Fruit fly (Drosophila melanogaster) whole organism, embryonic: Measurements from ENCODE around the gene CycA.

Experiments
- Atf-2 ChIP-seq: fragments of 200-800 bp; sonication (Bioruptor generic); optimal IDR thresholded peaks from 2 replicates; lab custom pipeline; 2016; ENCODE audit warnings: missing biosample characterization, missing genetic modification characterization
- C15 ChIP-seq: fragments of 200-800 bp; sonication (Bioruptor generic); IDR thresholded peaks from 3 replicates; pipeline ENCODE4 v1.3.6; 2022; ENCODE audit warnings: missing biosample characterization, missing genetic modification characterization
- CG10543 ChIP-seq: fragments of 200-800 bp; sonication (Bioruptor generic); optimal IDR thresholded peaks from 3 replicates; lab custom pipeline; 2017; ENCODE audit warnings: missing biosample characterization, mild to moderate bottlenecking, missing genetic modification characterization, moderate library complexity
- CG11247 ChIP-seq: fragments of 200-800 bp; sonication (Bioruptor generic); IDR thresholded peaks from 2 replicates; pipeline ENCODE4 v1.3.6; 2022; ENCODE audit warnings: missing biosample characterization, missing genetic modification characterization
- CG12071 ChIP-seq: fragments of 200-800 bp; sonication (Bioruptor generic); optimal IDR thresholded peaks from 3 replicates; lab custom pipeline; 2018; ENCODE audit warnings: missing biosample characterization, mild to moderate bottlenecking, missing genetic modification characterization
- CG12299 ChIP-seq: fragments of 200-800 bp; sonication (Bioruptor generic); optimal IDR thresholded peaks from 2 replicates; lab custom pipeline; 2018; ENCODE audit warnings: missing biosample characterization, mild to moderate bottlenecking, missing genetic modification characterization
- CG13624 ChIP-seq: fragments of 200-800 bp; sonication (Bioruptor generic); optimal IDR thresholded peaks from 2 replicates; lab custom pipeline; 2016; ENCODE audit warnings: missing biosample characterization, missing genetic modification characterization
- CG15073 ChIP-seq: fragments of 200-800 bp; sonication (Bioruptor generic); optimal IDR thresholded peaks from 2 replicates; lab custom pipeline; 2016; ENCODE audit warnings: missing biosample characterization, missing genetic modification characterization
- CG1529 ChIP-seq: fragments of 200-800 bp; sonication (Bioruptor generic); optimal IDR thresholded peaks from 3 replicates; lab custom pipeline; 2018; ENCODE audit warnings: missing biosample characterization, missing genetic modification characterization
- CG17612 ChIP-seq: fragments of 200-800 bp; sonication (Bioruptor generic); IDR thresholded peaks from 2 replicates; pipeline ENCODE4 v1.3.6; 2022; ENCODE audit warnings: missing biosample characterization, missing genetic modification characterization
- CG2116 ChIP-seq: fragments of 200-800 bp; sonication (Bioruptor generic); optimal IDR thresholded peaks from 3 replicates; lab custom pipeline; 2018; ENCODE audit warnings: missing biosample characterization, mild to moderate bottlenecking, missing genetic modification characterization
- CG30431 ChIP-seq: fragments of 200-800 bp; sonication (Bioruptor generic); optimal IDR thresholded peaks from 2 replicates; lab custom pipeline; 2017; ENCODE audit warnings: missing biosample characterization, missing genetic modification characterization
- CG6813 ChIP-seq: fragments of 200-800 bp; sonication (Bioruptor generic); optimal IDR thresholded peaks from 2 replicates; lab custom pipeline; 2017; ENCODE audit warnings: missing biosample characterization, missing genetic modification characterization, mild to moderate bottlenecking, moderate library complexity, missing genetic modification reagents
- CG6854 ChIP-seq: fragments of 200-800 bp; sonication (Bioruptor generic); optimal IDR thresholded peaks from 3 replicates; lab custom pipeline; 2017; ENCODE audit warnings: missing biosample characterization, mild to moderate bottlenecking, missing genetic modification characterization
- Chrac-16 ChIP-seq: fragments of 200-800 bp; sonication (Bioruptor generic); optimal IDR thresholded peaks from 3 replicates; lab custom pipeline; 2016; ENCODE audit warnings: missing biosample characterization, missing genetic modification characterization
- Dll ChIP-seq: fragments of 200-800 bp; sonication (Bioruptor generic); IDR thresholded peaks from 4 replicates; pipeline ENCODE4 v1.3.6; 2022; ENCODE audit warnings: missing biosample characterization, missing genetic modification characterization; ENCODE audit not compliant: partially characterized antibody
- Dp ChIP-seq: fragments of 200-800 bp; sonication (Bioruptor generic); optimal IDR thresholded peaks from 2 replicates; lab custom pipeline; 2018; ENCODE audit warnings: missing biosample characterization, mild to moderate bottlenecking, missing genetic modification characterization, moderate library complexity
- E2f2 ChIP-seq: fragments of 200-800 bp; sonication (Bioruptor generic); IDR thresholded peaks from 2 replicates; pipeline ENCODE4 v1.3.6; 2022; ENCODE audit warnings: missing biosample characterization, missing genetic modification characterization
- Ets97D ChIP-seq: fragments of 200-800 bp; sonication (Bioruptor generic); optimal IDR thresholded peaks from 3 replicates; lab custom pipeline; 2016; ENCODE audit warnings: missing biosample characterization, missing genetic modification characterization
- Hand ChIP-seq: fragments of 200-800 bp; sonication (Bioruptor generic); optimal IDR thresholded peaks from 2 replicates; lab custom pipeline; 2017; ENCODE audit warnings: mild to moderate bottlenecking, missing biosample characterization, missing genetic modification reagents, missing genetic modification characterization
- Hey ChIP-seq: fragments of 200-800 bp; sonication (Bioruptor generic); optimal IDR thresholded peaks from 3 replicates; lab custom pipeline; 2018; ENCODE audit warnings: missing biosample characterization, mild to moderate bottlenecking, missing genetic modification characterization
- Hsf ChIP-seq: fragments of 200-800 bp; sonication (Bioruptor generic); optimal IDR thresholded peaks from 3 replicates; lab custom pipeline; 2016; ENCODE audit warnings: missing biosample characterization, missing genetic modification characterization
- Med ChIP-seq: fragments of 200-800 bp; sonication (Bioruptor generic); peaks from one replicate; lab custom pipeline; 2016; ENCODE audit warnings: missing biosample characterization, missing genetic modification characterization, mild to moderate bottlenecking, inconsistent platforms, moderate library complexity
- Myb ChIP-seq: fragments of 200-800 bp; sonication (Bioruptor generic); optimal IDR thresholded peaks from 2 replicates; lab custom pipeline; 2016; ENCODE audit warnings: missing biosample characterization, missing genetic modification characterization
- Nf-YB ChIP-seq: fragments of 200-800 bp; sonication (Bioruptor generic); optimal IDR thresholded peaks from 3 replicates; lab custom pipeline; 2019; ENCODE audit warnings: missing biosample characterization, mild to moderate bottlenecking, missing genetic modification characterization, moderate library complexity
- Stat92E ChIP-seq, 3 experiments: fragments of >200 bp in 2 of 3; fragments of 200-800 bp in 1 of 3; sonication (Bioruptor generic) in 1 of 3; optimal IDR thresholded peaks; 2 replicates each; lab custom pipeline; 2017 to 2019; ENCODE audit warnings: missing biosample characterization in 3 of 3, missing genetic modification characterization in 3 of 3, mild to moderate bottlenecking in 1 of 3, moderate library complexity in 1 of 3
- TFAM ChIP-seq: fragments of 200-800 bp; sonication (Bioruptor generic); optimal IDR thresholded peaks from 2 replicates; lab custom pipeline; 2017; ENCODE audit warnings: missing biosample characterization, missing genetic modification characterization, inconsistent platforms
- ab ChIP-seq: fragments of 200-800 bp; sonication (Bioruptor generic); optimal IDR thresholded peaks from 2 replicates; lab custom pipeline; 2016; ENCODE audit warnings: missing biosample characterization, missing genetic modification characterization
- ac ChIP-seq: fragments of 200-800 bp; sonication (Bioruptor generic); optimal IDR thresholded peaks from 3 replicates; lab custom pipeline; 2017; ENCODE audit warnings: missing biosample characterization, mild to moderate bottlenecking, missing genetic modification characterization
- bab2 ChIP-seq: fragments of 200-800 bp; sonication (Bioruptor generic); optimal IDR thresholded peaks from 2 replicates; lab custom pipeline; 2016; ENCODE audit warnings: missing biosample characterization, missing genetic modification characterization
- bbx ChIP-seq: fragments of 200-800 bp; sonication (Bioruptor generic); IDR thresholded peaks from 2 replicates; pipeline ENCODE4 v1.3.6; 2022; ENCODE audit warnings: missing biosample characterization, missing genetic modification characterization; ENCODE audit not compliant: partially characterized antibody
- cad ChIP-seq: fragments of >200 bp; optimal IDR thresholded peaks from 2 replicates; lab custom pipeline; 2017; ENCODE audit warnings: missing biosample characterization, missing genetic modification characterization
- caup ChIP-seq: fragments of 200-800 bp; sonication (Bioruptor generic); optimal IDR thresholded peaks from 3 replicates; lab custom pipeline; 2017; ENCODE audit warnings: missing biosample characterization, mild to moderate bottlenecking, missing genetic modification characterization, moderate library complexity; ENCODE audit not compliant: severe bottlenecking
- croc ChIP-seq: fragments of 200-800 bp; sonication (Bioruptor generic); conservative IDR thresholded peaks from 3 replicates; pipeline ENCODE4 v1.3.6; 2022; ENCODE audit warnings: missing biosample characterization, missing genetic modification characterization
- dm ChIP-seq: fragments of 200-800 bp; sonication (Bioruptor generic); optimal IDR thresholded peaks from 3 replicates; lab custom pipeline; 2016; ENCODE audit warnings: missing biosample characterization, missing genetic modification characterization
- jigr1 ChIP-seq: fragments of 200-800 bp; sonication (Bioruptor generic); IDR thresholded peaks from 3 replicates; pipeline ENCODE4 v1.3.6; 2022; ENCODE audit warnings: missing biosample characterization, missing genetic modification characterization
- nerfin-2 ChIP-seq: fragments of 200-800 bp; sonication (Bioruptor generic); IDR thresholded peaks from 2 replicates; pipeline ENCODE4 v1.3.6; 2022; ENCODE audit warnings: missing biosample characterization, missing genetic modification characterization; ENCODE audit not compliant: partially characterized antibody
- odd ChIP-seq: fragments of 200-800 bp; sonication (Bioruptor generic); optimal IDR thresholded peaks from 2 replicates; lab custom pipeline; 2017; ENCODE audit warnings: missing biosample characterization, mild to moderate bottlenecking, missing genetic modification characterization
- onecut ChIP-seq: fragments of 200-800 bp; sonication (Bioruptor generic); IDR thresholded peaks from 2 replicates; pipeline ENCODE4 v1.3.6; 2022; ENCODE audit warnings: missing biosample characterization, missing genetic modification characterization
- pfk ChIP-seq: fragments of 200-800 bp; sonication (Bioruptor generic); optimal IDR thresholded peaks from 2 replicates; lab custom pipeline; 2018; ENCODE audit warnings: missing biosample characterization, mild to moderate bottlenecking, missing genetic modification characterization, moderate library complexity
- pita ChIP-seq: fragments of 200-800 bp; sonication (Bioruptor generic); optimal IDR thresholded peaks from 2 replicates; lab custom pipeline; 2017; ENCODE audit warnings: missing biosample characterization, mild to moderate bottlenecking, missing genetic modification characterization
- pros ChIP-seq: fragments of 200-800 bp; sonication (Bioruptor generic); optimal IDR thresholded peaks from 3 replicates; lab custom pipeline; 2019; ENCODE audit warnings: missing biosample characterization, mild to moderate bottlenecking, missing genetic modification characterization, moderate library complexity
- pzg ChIP-seq: fragments of 200-800 bp; sonication (Bioruptor generic); optimal IDR thresholded peaks from 3 replicates; lab custom pipeline; 2018; ENCODE audit warnings: missing biosample characterization, mild to moderate bottlenecking, missing genetic modification characterization, moderate library complexity
- sc ChIP-seq, 3 experiments: fragments of >200 bp in 2 of 3; fragments of 200-800 bp in 1 of 3; sonication (Bioruptor generic) in 1 of 3; optimal IDR thresholded peaks; 2 replicates in 2 of 3; 3 replicates in 1 of 3; lab custom pipeline; 2017; ENCODE audit warnings: mild to moderate bottlenecking in 1 of 3, missing biosample characterization in 1 of 3, missing genetic modification characterization in 1 of 3, missing genetic modification reagents in 1 of 3
- so ChIP-seq: fragments of 200-800 bp; sonication (Bioruptor generic); IDR thresholded peaks from 3 replicates; pipeline ENCODE4 v1.3.6; 2022; ENCODE audit warnings: missing biosample characterization, missing genetic modification characterization
- tin ChIP-seq: fragments of 200-800 bp; sonication (Bioruptor generic); optimal IDR thresholded peaks from 3 replicates; lab custom pipeline; 2016; ENCODE audit warnings: missing biosample characterization, missing genetic modification characterization
- tio ChIP-seq: fragments of 200-800 bp; sonication (Bioruptor generic); optimal IDR thresholded peaks from 2 replicates; lab custom pipeline; 2017; ENCODE audit warnings: missing biosample characterization, missing genetic modification characterization, inconsistent platforms
- wdn ChIP-seq: fragments of 200-800 bp; sonication (Bioruptor generic); IDR thresholded peaks from 2 replicates; pipeline ENCODE4 v1.3.6; 2022; ENCODE audit warnings: missing biosample characterization, missing genetic modification characterization
- z ChIP-seq: fragments of 200-800 bp; sonication (Bioruptor generic); IDR thresholded peaks from 3 replicates; pipeline ENCODE4 v1.3.6; 2022; ENCODE audit warnings: missing biosample characterization, missing genetic modification characterization
- zfh1 ChIP-seq: fragments of 200-800 bp; sonication (Bioruptor generic); IDR thresholded peaks from 3 replicates; pipeline ENCODE4 v1.3.6; 2022; ENCODE audit warnings: missing biosample characterization, missing genetic modification characterization

The CycA gene

DNA sequence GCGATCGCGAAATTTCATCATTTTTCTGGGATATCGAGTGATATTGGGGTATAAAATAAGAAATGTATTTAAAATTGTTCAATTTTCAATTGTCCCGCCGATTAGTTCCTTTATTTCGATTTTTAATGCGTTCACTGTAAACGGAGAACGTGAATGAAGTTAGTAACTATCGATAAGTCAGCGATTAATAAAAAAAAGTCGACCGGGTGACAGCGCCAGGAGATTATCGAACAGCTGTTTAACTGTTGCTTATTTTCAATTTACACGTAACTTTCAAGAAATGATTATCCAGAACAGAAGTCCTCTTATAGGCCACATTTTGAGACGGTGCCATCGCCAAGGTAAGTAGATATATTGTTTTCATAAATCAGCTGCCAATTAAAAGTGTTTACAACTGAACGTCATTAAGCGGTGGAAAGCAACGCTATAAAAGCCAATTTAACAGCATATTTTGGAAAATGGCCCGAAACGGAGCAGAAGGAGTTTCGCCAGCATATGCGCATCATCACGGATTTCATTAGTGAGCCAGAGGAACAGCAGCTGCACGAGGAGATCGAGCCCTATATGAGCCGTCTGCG, 18.1 kb downstream of the CycA start, which contains the start of gene CG14130 (continued):
- TF ChIP-seq cad (GFP tag; lab: Kevin White, UChicago) (no peak), onecut (no peak), pzg (GFP tag; lab: Kevin White, UChicago) (peak; percentile 79), C15 (GFP tag; lab: Robert Waterston, UW) (no peak), Hand (GFP tag; lab: Kevin White, UChicago) (no peak), bab2 (no peak), TFAM (GFP tag; lab: Kevin White, UChicago) (no peak), Nf-YB (GFP tag; lab: Kevin White, UChicago) (no peak), zfh1 (no peak), tio (GFP tag; lab: Kevin White, UChicago) (no peak), Dll (GFP tag; lab: Robert Waterston, UW) (peak; percentile 94), Hsf (GFP tag; lab: Kevin White, UChicago) (no peak), Hey (tag; lab: Kevin White, UChicago) (no peak), CG11247 (no peak), CG6813 (no peak), E2f2 (GFP tag; lab: Robert Waterston, UW) (peak; percentile 98), dm (GFP tag; lab: Kevin White, UChicago) (no peak), pita (GFP tag; lab: Kevin White, UChicago) (no peak), Myb (peak; percentile 78), nerfin-2 (GFP tag; lab: Robert Waterston, UW) (peak; percentile 91), sc (optimal IDR thresholded peaks at IDR 0.05; lab: Kevin White, UChicago) (no peak), sc (GFP tag; optimal IDR thresholded peaks at IDR 0.05; lab: Kevin White, UChicago) (no peak), tin (no peak), bbx (GFP tag; lab: Robert Waterston, UW) (peak; percentile 94), CG1529 (GFP tag; lab: Kevin White, UChicago) (no peak), Atf-2 (GFP tag; lab: Kevin White, UChicago) (no peak), Dp (peak; percentile 96), CG30431 (GFP tag; lab: Kevin White, UChicago) (no peak), pfk (GFP tag; lab: Kevin White, UChicago) (no peak), CG13624 (GFP tag; lab: Kevin White, UChicago) (no peak), Stat92E (GFP tag; optimal IDR thresholded peaks at IDR 0.05; lab: Kevin White, UChicago) (no peak), Chrac-16 (GFP tag; lab: Kevin White, UChicago) (no peak), ab (GFP tag; lab: Kevin White, UChicago) (no peak), CG2116 (GFP tag; lab: Kevin White, UChicago) (peak; percentile 94), CG10543 (GFP tag; lab: Kevin White, UChicago) (no peak), odd (no peak), CG6854 (GFP tag; lab: Kevin White, UChicago) (no peak), caup (GFP tag; lab: Kevin White, UChicago) (no peak), CG17612 (no peak), ac (GFP tag; lab: Kevin White, UChicago) (no peak), z (GFP tag; lab: Robert Waterston, UW) (no peak), Med (GFP tag; lab: Kevin White, UChicago) (peak; percentile 75), CG12299 (tag; lab: Kevin White, UChicago) (no peak), pros (GFP tag; lab: Kevin White, UChicago) (no peak), so (GFP tag; lab: Robert Waterston, UW) (no peak), CG15073 (no peak), croc (GFP tag; lab: Robert Waterston, UW) (no peak), CG12071 (no peak), jigr1 (GFP tag; lab: Robert Waterston, UW) (no peak), Ets97D (GFP tag; lab: Kevin White, UChicago) (peak; percentile 34), wdn (no peak)
